Fruit fly (Drosophila melanogaster): Measurements from ENCODE around the gene CG44195.

CG44195 gene

dm6 chr3L:7713378-7713777 is 17.9 kb upstream of the CG44195 start (continued):
- no peak for TF ChIP-seq CG12219 (GFP tag; optimal IDR thresholded peaks at IDR 0.05)
- TF ChIP-seq insv (GFP tag; optimal IDR thresholded peaks at IDR 0.05) = peak in 1 of 2 experiments; percentile 82
- TF ChIP-seq Dip3 (GFP tag; optimal IDR thresholded peaks at IDR 0.05) = no peak
- TF ChIP-seq odd (GFP tag; optimal IDR thresholded peaks at IDR 0.05) = no peak
- no peak for TF ChIP-seq lola (GFP tag; optimal IDR thresholded peaks at IDR 0.05)
- TF ChIP-seq en (GFP tag; optimal IDR thresholded peaks at IDR 0.05) = no peak
- TF ChIP-seq CG10431 (GFP tag; optimal IDR thresholded peaks at IDR 0.05) = no peak
- TF ChIP-seq CG14050 (GFP tag; IDR thresholded peaks at IDR 0.05) = no peak
- no peak for TF ChIP-seq chm (GFP tag; IDR thresholded peaks at IDR 0.05)
- 0 out of 2 replicates have a peak, but pooled peaks have one; percentile 7 for TF ChIP-seq CG32532 (GFP tag; IDR thresholded peaks at IDR 0.05)
- no peak for TF ChIP-seq crol (GFP tag; IDR thresholded peaks at IDR 0.05)
- TF ChIP-seq CG15073 (GFP tag; optimal IDR thresholded peaks at IDR 0.05) = no peak
- TF ChIP-seq CG9609 (GFP tag; optimal IDR thresholded peaks at IDR 0.05) = no peak
- TF ChIP-seq Jarid2 (GFP tag; optimal IDR thresholded peaks at IDR 0.05) = peak; percentile 34
- no peak for TF ChIP-seq Bdp1 (GFP tag; optimal IDR thresholded peaks at IDR 0.05)
- TF ChIP-seq CG12391 (tag; optimal IDR thresholded peaks at IDR 0.05) = no peak
- TF ChIP-seq CG2202 (tag; optimal IDR thresholded peaks at IDR 0.05) = no peak
- 0 out of 4 replicates have a peak, but pooled peaks have one; percentile 33 for TF ChIP-seq chinmo (GFP tag; IDR thresholded peaks at IDR 0.05; ENCODE audit: partially characterized antibody)
- peak; percentile 55 for TF ChIP-seq CG5180 (GFP tag; optimal IDR thresholded peaks at IDR 0.05)
- no peak for TF ChIP-seq br (optimal IDR thresholded peaks at IDR 0.05)
- TF ChIP-seq CG11398 (GFP tag; optimal IDR thresholded peaks at IDR 0.05) = no peak
- 0 out of 2 replicates have a peak, but pooled peaks have one; percentile 9 for TF ChIP-seq MBD-R2 (GFP tag; IDR thresholded peaks at IDR 0.05)
- no peak for TF ChIP-seq mld (GFP tag; IDR thresholded peaks at IDR 0.05; ENCODE audit: partially characterized antibody)
- TF ChIP-seq Dp (GFP tag; optimal IDR thresholded peaks at IDR 0.05) = no peak
- TF ChIP-seq H2.0 (GFP tag; IDR thresholded peaks at IDR 0.05) = no peak
- TF ChIP-seq CG2116 (GFP tag; optimal IDR thresholded peaks at IDR 0.05) = no peak
- TF ChIP-seq lov (optimal IDR thresholded peaks at IDR 0.05) = no peak
- TF ChIP-seq lov (GFP tag; IDR thresholded peaks at IDR 0.05) = no peak
- no peak for TF ChIP-seq hth (optimal IDR thresholded peaks at IDR 0.05)
- TF ChIP-seq seq (GFP tag; IDR thresholded peaks at IDR 0.05) = peak; percentile 39; the same call in 1 of the 2 replicates
- TF ChIP-seq psq (GFP tag; optimal IDR thresholded peaks at IDR 0.05) = no peak
- TF ChIP-seq CG11695 (GFP tag; IDR thresholded peaks at IDR 0.05) = no peak
- TF ChIP-seq Deaf1 (tag; optimal IDR thresholded peaks at IDR 0.05) = peak; percentile 55
- no peak for TF ChIP-seq Rfx (GFP tag; IDR thresholded peaks at IDR 0.05)
- no peak for TF ChIP-seq CG4360 (GFP tag; IDR thresholded peaks at IDR 0.05)
- TF ChIP-seq emc (GFP tag; optimal IDR thresholded peaks at IDR 0.05) = no peak
- TF ChIP-seq cad (GFP tag; optimal IDR thresholded peaks at IDR 0.05) = no peak
- TF ChIP-seq Elba2 (GFP tag; optimal IDR thresholded peaks at IDR 0.05) = no peak
- no peak for TF ChIP-seq D (optimal IDR thresholded peaks at IDR 0.05)
- no peak for TF ChIP-seq D (GFP tag; optimal IDR thresholded peaks at IDR 0.05)
- TF ChIP-seq CG11093 (GFP tag; IDR thresholded peaks at IDR 0.05) = no peak
- TF ChIP-seq CG12155 (GFP tag; optimal IDR thresholded peaks at IDR 0.05) = no peak
- TF ChIP-seq Awh (GFP tag; IDR thresholded peaks at IDR 0.05) = no peak
- TF ChIP-seq CG17802 (tag; optimal IDR thresholded peaks at IDR 0.05) = peak; percentile 64
- no peak for TF ChIP-seq HHEX (GFP tag; optimal IDR thresholded peaks at IDR 0.05)
- no peak for TF ChIP-seq Fer2 (tag; optimal IDR thresholded peaks at IDR 0.05)
- peak; percentile 66 for TF ChIP-seq CG16779 (GFP tag; IDR thresholded peaks at IDR 0.05)
- no peak for TF ChIP-seq CG13775 (GFP tag; optimal IDR thresholded peaks at IDR 0.05)
- no peak for TF ChIP-seq CHES-1-like (GFP tag; optimal IDR thresholded peaks at IDR 0.05)
- TF ChIP-seq CG2199 (GFP tag; IDR thresholded peaks at IDR 0.05) = 0 out of 3 replicates have a peak, but pooled peaks have one; percentile 71
- peak; percentile 5 for TF ChIP-seq CG34376 (GFP tag; optimal IDR thresholded peaks at IDR 0.05)
- no peak for TF ChIP-seq zen (tag; optimal IDR thresholded peaks at IDR 0.05)
- TF ChIP-seq scrt (GFP tag; optimal IDR thresholded peaks at IDR 0.05) = peak; percentile 53
